Worm (Caenorhabditis elegans) whole organism, mixed stage, embryonic: ENCODE data around the gene F15E6.3.

Source experiments
- blmp-1 ChIP-seq: fragments of 150-350 bp; optimal IDR thresholded peaks from 2 replicates; lab custom pipeline; 2014; ENCODE audit warnings: missing biosample characterization, missing genetic modification characterization
- ceh-39 ChIP-seq: fragments of 150-350 bp; optimal IDR thresholded peaks from 2 replicates; lab custom pipeline; 2014; ENCODE audit warnings: missing biosample characterization, missing genetic modification characterization
- ces-1 ChIP-seq: fragments of 150-350 bp; optimal IDR thresholded peaks from 2 replicates; lab custom pipeline; 2014; ENCODE audit warnings: missing biosample characterization, missing genetic modification reagents, missing genetic modification characterization
- cnd-1 ChIP-seq: fragments of 200-800 bp; sonication (Bioruptor generic); optimal IDR thresholded peaks from 2 replicates; lab custom pipeline; 2018; ENCODE audit warnings: mild to moderate bottlenecking, missing genetic modification characterization, missing compliant biosample characterization
- elt-1 ChIP-seq: sonication (generic microtip); optimal IDR thresholded peaks from 2 replicates; lab custom pipeline; 2017; ENCODE audit warnings: missing genetic modification characterization, mild to moderate bottlenecking, missing compliant biosample characterization, antibody characterized with exemption, moderate library complexity, borderline replicate concordance; ENCODE audit not compliant: insufficient read depth
- elt-3 ChIP-seq: fragments of 150-350 bp; optimal IDR thresholded peaks from 2 replicates; lab custom pipeline; 2014; ENCODE audit warnings: missing biosample characterization, missing genetic modification characterization
- nhr-2 ChIP-seq: fragments of 150-350 bp; optimal IDR thresholded peaks from 2 replicates; lab custom pipeline; 2014; ENCODE audit warnings: missing biosample characterization, missing genetic modification characterization
- unc-39 ChIP-seq: fragments of 150-350 bp; optimal IDR thresholded peaks from 2 replicates; lab custom pipeline; 2014; ENCODE audit warnings: missing biosample characterization, missing genetic modification characterization

F15E6.3 gene

DNA sequence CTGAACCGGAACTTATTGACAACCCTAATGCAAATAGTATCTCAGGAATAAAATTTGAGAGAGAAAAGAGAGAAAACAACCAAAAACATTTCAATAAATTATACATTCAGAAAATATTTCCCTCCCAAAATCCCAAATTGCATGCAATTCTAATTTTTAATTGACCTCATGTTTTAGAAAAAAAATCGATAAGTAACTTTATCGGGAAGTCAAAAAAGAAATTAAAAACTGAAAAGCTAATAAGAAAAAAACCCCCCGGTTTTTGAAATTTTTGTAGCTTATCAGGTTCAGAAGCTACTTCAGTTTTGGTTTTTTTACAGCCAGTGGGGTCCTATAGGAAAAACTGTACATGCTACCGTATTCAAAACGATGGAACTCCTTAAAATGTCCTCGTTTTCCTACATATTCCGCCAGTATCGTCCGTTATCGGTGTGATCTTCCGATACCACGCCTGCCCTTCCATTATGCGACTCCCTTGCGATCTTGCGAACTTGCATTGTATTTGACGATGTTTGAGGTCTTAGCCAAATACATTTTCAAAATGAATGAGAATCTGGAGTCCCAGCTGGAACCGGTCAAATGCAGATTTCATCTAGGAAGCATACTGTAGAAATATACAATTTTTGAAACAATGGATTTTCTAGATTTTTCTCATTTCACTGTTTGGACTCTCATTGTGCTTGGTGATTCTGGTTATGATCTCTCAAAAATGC, 41.6 kb downstream of the F15E6.3 start, which contains the start of the genes W03B1.3 and oac-51:
TSS of gene W03B1.3 (minus strand) at position 101 of the 713 bp plus-strand sequence.
TSS of gene oac-51 (plus strand) at position 663 of the 713 bp plus-strand sequence.
- TF ChIP-seq blmp-1 (no peak), nhr-2 (tag; lab: Kevin White, UChicago) (no peak), cnd-1 (tag; lab: Kevin White, UChicago) (no peak), ceh-39 (tag; lab: Kevin White, UChicago) (no peak), elt-3 (tag; lab: Kevin White, UChicago) (no peak), elt-1 (tag; lab: Kevin White, UChicago) (peak; percentile 51)

DNA sequence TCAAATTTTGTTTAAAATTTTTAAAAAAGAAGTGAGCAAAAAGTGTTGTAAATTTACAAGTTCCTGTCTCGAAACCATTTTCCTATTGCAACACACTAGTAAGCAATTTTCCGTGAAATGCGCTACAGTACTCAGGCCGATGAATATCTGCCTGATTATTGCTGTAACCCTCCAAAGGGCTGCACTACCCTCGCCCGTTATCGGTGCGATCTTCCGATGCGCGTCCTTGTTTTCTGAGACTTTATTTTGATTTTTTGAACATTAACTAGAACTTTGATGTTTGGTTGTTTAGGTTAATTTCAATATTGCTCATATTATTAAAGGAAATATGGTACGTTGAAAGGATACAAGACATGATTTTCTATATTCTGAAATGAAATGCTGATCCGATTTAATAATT, 43.5 kb downstream of the F15E6.3 start:
- TF ChIP-seq unc-39 (tag; lab: Kevin White, UChicago): no peak
- TF ChIP-seq elt-1 (tag; lab: Kevin White, UChicago): peak; percentile 70

DNA sequence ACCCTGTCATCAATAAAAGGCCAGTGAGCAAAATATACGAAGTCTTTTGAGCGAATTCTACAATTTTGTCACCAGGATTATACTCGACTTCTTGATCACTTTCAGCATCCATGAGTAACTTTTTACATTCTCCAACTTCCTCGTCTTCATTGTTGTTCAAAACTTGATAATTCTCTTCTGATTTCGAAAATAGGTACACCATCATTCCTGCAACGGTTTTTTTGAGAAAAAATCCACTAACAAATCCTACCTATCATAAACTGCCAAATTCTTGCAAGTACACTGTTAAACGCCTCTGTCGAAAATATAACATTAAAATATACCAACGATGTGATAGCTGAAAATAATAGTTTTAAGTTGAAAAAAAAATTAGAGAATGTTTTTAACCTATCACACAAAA, 50.1 kb downstream of the F15E6.3 start:
- no peak for TF ChIP-seq ces-1
- no peak for TF ChIP-seq elt-3 (tag; lab: Kevin White, UChicago)
- no peak for TF ChIP-seq nhr-2 (tag; lab: Kevin White, UChicago)
